Fruit fly (Drosophila melanogaster) whole organism, embryonic: ENCODE results near the gene tutl.
A peak's percentile ranks its signal among the peaks of the same experiment; 100 is the strongest.

Experiments used
- Aef1 ChIP-seq: fragments of 200-800 bp; sonication (Bioruptor generic); IDR thresholded peaks from 3 replicates; pipeline ENCODE4 v1.3.6; 2022; ENCODE audit warnings: missing biosample characterization, missing genetic modification characterization
- Antp ChIP-seq: fragments of 200-800 bp; sonication (Bioruptor generic); optimal IDR thresholded peaks from 3 replicates; lab custom pipeline; 2016; ENCODE audit warnings: missing biosample characterization, missing genetic modification characterization
- B-H1 ChIP-seq: fragments of 200-800 bp; sonication (Bioruptor generic); IDR thresholded peaks from 3 replicates; pipeline ENCODE4 v1.3.6; 2022; ENCODE audit warnings: missing biosample characterization, missing genetic modification characterization
- Bgb ChIP-seq: fragments of 200-800 bp; sonication (Bioruptor generic); IDR thresholded peaks from 2 replicates; pipeline ENCODE4 v1.3.6; 2022; ENCODE audit warnings: missing biosample characterization, missing genetic modification characterization; ENCODE audit not compliant: partially characterized antibody
- CG10147 ChIP-seq: fragments of 200-800 bp; sonication (Bioruptor generic); optimal IDR thresholded peaks from 2 replicates; lab custom pipeline; 2019; ENCODE audit warnings: missing biosample characterization, mild to moderate bottlenecking, missing genetic modification characterization, moderate library complexity
- CG10366 ChIP-seq: fragments of 200-800 bp; sonication (Bioruptor generic); IDR thresholded peaks from 2 replicates; pipeline ENCODE4 v1.3.6; 2022; ENCODE audit warnings: missing biosample characterization, missing genetic modification characterization
- CG10431 ChIP-seq: fragments of 200-800 bp; sonication (Bioruptor generic); optimal IDR thresholded peaks from 3 replicates; lab custom pipeline; 2018; ENCODE audit warnings: missing biosample characterization, mild to moderate bottlenecking, missing genetic modification characterization
- CG11456 ChIP-seq: fragments of 200-800 bp; sonication (Bioruptor generic); IDR thresholded peaks from 3 replicates; pipeline ENCODE4 v1.3.6; 2022; ENCODE audit warnings: missing biosample characterization, missing genetic modification characterization
- CG1233 ChIP-seq: fragments of 200-800 bp; sonication (Bioruptor generic); optimal IDR thresholded peaks from 4 replicates; lab custom pipeline; 2018; ENCODE audit warnings: missing biosample characterization, mild to moderate bottlenecking, missing genetic modification characterization
- CG15601 ChIP-seq: fragments of 200-800 bp; sonication (Bioruptor generic); optimal IDR thresholded peaks from 3 replicates; lab custom pipeline; 2019; ENCODE audit warnings: missing biosample characterization, mild to moderate bottlenecking, missing genetic modification characterization, moderate library complexity
- CG17186 ChIP-seq: fragments of 200-800 bp; sonication (Bioruptor generic); optimal IDR thresholded peaks from 3 replicates; lab custom pipeline; 2017; ENCODE audit warnings: missing biosample characterization, missing genetic modification reagents, missing genetic modification characterization
- CG17361 ChIP-seq: fragments of 200-800 bp; sonication (Bioruptor generic); IDR thresholded peaks from 3 replicates; pipeline ENCODE4 v1.3.6; 2022; ENCODE audit warnings: missing biosample characterization, missing genetic modification characterization
- CG18619 ChIP-seq: fragments of 200-800 bp; sonication (Bioruptor generic); optimal IDR thresholded peaks from 3 replicates; lab custom pipeline; 2017; ENCODE audit warnings: missing biosample characterization, mild to moderate bottlenecking, missing genetic modification characterization
- CG3281 ChIP-seq: fragments of 200-800 bp; sonication (Bioruptor generic); optimal IDR thresholded peaks from 3 replicates; lab custom pipeline; 2017; ENCODE audit warnings: missing biosample characterization, mild to moderate bottlenecking, missing genetic modification characterization
- CG4424 ChIP-seq: fragments of 200-800 bp; sonication (Bioruptor generic); optimal IDR thresholded peaks from 3 replicates; lab custom pipeline; 2016; ENCODE audit warnings: missing biosample characterization, missing genetic modification characterization
- CG8290 ChIP-seq, 3 experiments: fragments of 200-800 bp; sonication (Bioruptor generic); optimal IDR thresholded peaks; 2 replicates each; lab custom pipeline; 2016 to 2019; ENCODE audit warnings: missing biosample characterization in 3 of 3, missing genetic modification characterization in 3 of 3, mild to moderate bottlenecking in 2 of 3, moderate library complexity in 1 of 3
- CG9876 ChIP-seq: fragments of 200-800 bp; sonication (Bioruptor generic); optimal IDR thresholded peaks from 2 replicates; lab custom pipeline; 2016; ENCODE audit warnings: missing biosample characterization, missing genetic modification characterization
- CG9932 ChIP-seq: fragments of 200-800 bp; sonication (Bioruptor generic); IDR thresholded peaks from 2 replicates; pipeline ENCODE4 v1.3.6; 2022; ENCODE audit warnings: missing biosample characterization, missing genetic modification characterization
- Dad ChIP-seq: fragments of 200-800 bp; sonication (Bioruptor generic); optimal IDR thresholded peaks from 3 replicates; lab custom pipeline; 2016; ENCODE audit warnings: missing biosample characterization, missing genetic modification characterization
- Ets97D ChIP-seq: fragments of 200-800 bp; sonication (Bioruptor generic); optimal IDR thresholded peaks from 3 replicates; lab custom pipeline; 2016; ENCODE audit warnings: missing biosample characterization, missing genetic modification characterization
- H15 ChIP-seq: fragments of 200-800 bp; sonication (Bioruptor generic); IDR thresholded peaks from 3 replicates; pipeline ENCODE4 v1.3.6; 2022; ENCODE audit warnings: missing biosample characterization, missing genetic modification characterization
- HLH54F ChIP-seq: fragments of 200-800 bp; sonication (Bioruptor generic); optimal IDR thresholded peaks from 3 replicates; lab custom pipeline; 2016; ENCODE audit warnings: missing biosample characterization, missing genetic modification characterization
- Hr39 ChIP-seq: fragments of >200 bp; optimal IDR thresholded peaks from 2 replicates; lab custom pipeline; 2017
- Hr51 ChIP-seq, 2 experiments: fragments of 200-800 bp; sonication (Bioruptor generic); optimal IDR thresholded peaks; 2 replicates in 1 of 2; 3 replicates in 1 of 2; lab custom pipeline; 2016 to 2018; ENCODE audit warnings: missing biosample characterization in 2 of 2, missing genetic modification characterization in 2 of 2, mild to moderate bottlenecking in 1 of 2, moderate library complexity in 1 of 2
- Kr ChIP-seq: fragments of 200-800 bp; sonication (Bioruptor generic); optimal IDR thresholded peaks from 2 replicates; lab custom pipeline; 2017; ENCODE audit warnings: missing biosample characterization, mild to moderate bottlenecking, missing genetic modification characterization
- Lpt ChIP-seq: fragments of >200 bp; optimal IDR thresholded peaks from 2 replicates; lab custom pipeline; 2018; ENCODE audit warnings: missing biosample characterization, missing genetic modification characterization
- NC2β ChIP-seq: fragments of 200-800 bp; sonication (Bioruptor generic); optimal IDR thresholded peaks from 2 replicates; lab custom pipeline; 2016; ENCODE audit warnings: missing biosample characterization, missing genetic modification characterization
- NfI ChIP-seq: fragments of 200-800 bp; sonication (Bioruptor generic); optimal IDR thresholded peaks from 3 replicates; lab custom pipeline; 2018; ENCODE audit warnings: missing biosample characterization, mild to moderate bottlenecking, missing genetic modification characterization, moderate library complexity
- Oli ChIP-seq: fragments of 200-800 bp; sonication (Bioruptor generic); optimal IDR thresholded peaks from 2 replicates; lab custom pipeline; 2018; ENCODE audit warnings: missing biosample characterization, mild to moderate bottlenecking, missing genetic modification characterization, moderate library complexity
- Scr ChIP-seq: fragments of 200-800 bp; sonication (Bioruptor generic); IDR thresholded peaks from 2 replicates; pipeline ENCODE4 v1.3.6; 2022; ENCODE audit warnings: missing biosample characterization, missing genetic modification characterization; ENCODE audit not compliant: partially characterized antibody
- Usf ChIP-seq: fragments of 200-800 bp; sonication (Bioruptor generic); optimal IDR thresholded peaks from 2 replicates; lab custom pipeline; 2017; ENCODE audit warnings: missing genotype, missing biosample characterization, missing genetic modification characterization
- al ChIP-seq: fragments of 200-800 bp; sonication (Bioruptor generic); IDR thresholded peaks from 2 replicates; pipeline ENCODE4 v1.3.6; 2022; ENCODE audit warnings: missing biosample characterization, missing genetic modification characterization
- amos ChIP-seq: fragments of 200-800 bp; sonication (Bioruptor generic); IDR thresholded peaks from 2 replicates; pipeline ENCODE4 v1.3.6; 2022; ENCODE audit warnings: missing biosample characterization, missing genetic modification characterization; ENCODE audit not compliant: partially characterized antibody
- az2 ChIP-seq: fragments of 200-800 bp; sonication (Bioruptor generic); optimal IDR thresholded peaks from 3 replicates; lab custom pipeline; 2016; ENCODE audit warnings: missing biosample characterization, missing genetic modification characterization
- bowl ChIP-seq: fragments of 200-800 bp; sonication (Bioruptor generic); IDR thresholded peaks from 2 replicates; pipeline ENCODE4 v1.3.6; 2022; ENCODE audit warnings: missing biosample characterization, missing genetic modification characterization
- bsh ChIP-seq, 2 experiments: fragments of 200-800 bp; sonication (Bioruptor generic); optimal IDR thresholded peaks; 2 replicates each; lab custom pipeline; 2017 to 2018; ENCODE audit warnings: mild to moderate bottlenecking in 2 of 2, missing biosample characterization in 2 of 2, missing genetic modification characterization in 2 of 2, moderate library complexity in 1 of 2
- cato ChIP-seq: fragments of 200-800 bp; sonication (Bioruptor generic); optimal IDR thresholded peaks from 2 replicates; lab custom pipeline; 2016; ENCODE audit warnings: missing biosample characterization, missing genetic modification characterization, borderline replicate concordance
- crp ChIP-seq, 2 experiments: fragments of 200-800 bp; sonication (Bioruptor generic); optimal IDR thresholded peaks; 2 replicates in 1 of 2; 3 replicates in 1 of 2; lab custom pipeline; 2017; ENCODE audit warnings: missing biosample characterization in 2 of 2, missing genetic modification characterization in 2 of 2, mild to moderate bottlenecking in 1 of 2, moderate library complexity in 1 of 2
- dati ChIP-seq: fragments of 200-800 bp; sonication (Bioruptor generic); IDR thresholded peaks from 2 replicates; pipeline ENCODE4 v1.3.6; 2022; ENCODE audit warnings: missing biosample characterization, missing genetic modification characterization
- gfzf ChIP-seq: fragments of 200-800 bp; sonication (Bioruptor generic); optimal IDR thresholded peaks from 2 replicates; lab custom pipeline; 2016; ENCODE audit warnings: missing biosample characterization, mild to moderate bottlenecking, missing genetic modification characterization, moderate library complexity
- ind ChIP-seq: fragments of 200-800 bp; sonication (Bioruptor generic); optimal IDR thresholded peaks from 3 replicates; lab custom pipeline; 2016; ENCODE audit warnings: missing biosample characterization, missing genetic modification characterization
- insv ChIP-seq, 2 experiments: fragments of 200-800 bp; sonication (Bioruptor generic); optimal IDR thresholded peaks; 3 replicates each; lab custom pipeline; 2016 to 2018; ENCODE audit warnings: missing biosample characterization in 2 of 2, missing genetic modification characterization in 2 of 2
- run ChIP-seq: fragments of 200-800 bp; sonication (Bioruptor generic); optimal IDR thresholded peaks from 3 replicates; lab custom pipeline; 2018; ENCODE audit warnings: missing biosample characterization, mild to moderate bottlenecking, missing genetic modification characterization
- tap ChIP-seq: fragments of 200-800 bp; optimal IDR thresholded peaks from 3 replicates; lab custom pipeline; 2019; ENCODE audit warnings: missing biosample characterization, mild to moderate bottlenecking, missing genetic modification characterization, moderate library complexity
- tna ChIP-seq: fragments of 200-800 bp; sonication (Bioruptor generic); IDR thresholded peaks from 2 replicates; pipeline ENCODE4 v1.3.6; 2022; ENCODE audit warnings: missing biosample characterization, missing genetic modification characterization; ENCODE audit not compliant: partially characterized antibody
- trem ChIP-seq: fragments of 200-800 bp; optimal IDR thresholded peaks from 3 replicates; lab custom pipeline; 2019; ENCODE audit warnings: missing biosample characterization, mild to moderate bottlenecking, missing genetic modification characterization, moderate library complexity
- twi ChIP-seq: fragments of 200-800 bp; optimal IDR thresholded peaks from 2 replicates; lab custom pipeline; 2019; ENCODE audit warnings: missing biosample characterization, mild to moderate bottlenecking, missing genetic modification characterization, moderate library complexity
- wor ChIP-seq: fragments of 200-800 bp; sonication (Bioruptor generic); IDR thresholded peaks from 2 replicates; pipeline ENCODE4 v1.3.6; 2022; ENCODE audit warnings: missing biosample characterization, missing genetic modification characterization
- yki ChIP-seq: fragments of >200 bp; optimal IDR thresholded peaks from 3 replicates; lab custom pipeline; 2018
- zen2 ChIP-seq: fragments of 200-800 bp; sonication (Bioruptor generic); IDR thresholded peaks from 3 replicates; pipeline ENCODE4 v1.3.6; 2022; ENCODE audit warnings: missing biosample characterization, missing genetic modification characterization; ENCODE audit not compliant: partially characterized antibody
- zfh2 ChIP-seq: fragments of 200-800 bp; sonication (Bioruptor generic); optimal IDR thresholded peaks from 2 replicates; lab custom pipeline; 2016; ENCODE audit warnings: missing biosample characterization, missing genetic modification characterization

Gene tutl

DNA sequence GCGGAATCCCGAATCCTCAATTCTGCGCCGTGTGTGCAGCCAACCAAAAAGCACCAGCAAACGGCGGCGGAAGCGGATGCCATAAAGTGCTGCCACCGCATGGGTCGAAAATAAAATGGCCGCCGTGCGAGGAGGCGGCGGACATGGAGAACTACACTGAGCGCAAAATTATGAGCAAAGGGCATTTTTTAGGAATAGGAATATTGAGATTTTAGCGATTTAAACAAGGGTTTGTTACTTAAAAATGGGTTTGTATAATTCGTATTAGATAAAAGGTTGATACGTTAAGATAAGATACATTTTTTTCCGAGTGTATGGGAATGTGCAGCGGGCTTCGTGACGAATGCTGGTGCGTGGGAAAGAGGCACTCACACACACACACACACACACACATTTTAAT, 9.6 kb downstream of the tutl start (continued):
- TF ChIP-seq Hr39, result no peak
- TF ChIP-seq bsh (GFP tag; optimal IDR thresholded peaks at IDR 0.05; lab: Kevin White, UChicago), result peak in 1 of 2 experiments; percentile 50
- no peak for TF ChIP-seq Bgb (GFP tag; lab: Robert Waterston, UW)
- 0 out of 3 replicates have a peak, but pooled peaks have one; percentile 39 for TF ChIP-seq CG17361 (GFP tag; lab: Robert Waterston, UW)
- TF ChIP-seq CG10366 (GFP tag; lab: Robert Waterston, UW), result peak; percentile 46
- TF ChIP-seq Ets97D (GFP tag; lab: Kevin White, UChicago), result peak; percentile 18
- no peak for TF ChIP-seq CG9876 (GFP tag; lab: Kevin White, UChicago)
- peak; percentile 42 for TF ChIP-seq tap
- TF ChIP-seq CG8290 (GFP tag; optimal IDR thresholded peaks at IDR 0.05; lab: Kevin White, UChicago), result no peak
- TF ChIP-seq CG8290 (tag; optimal IDR thresholded peaks at IDR 0.05; lab: Kevin White, UChicago), result peak in 1 of 2 experiments; percentile 47
- TF ChIP-seq Kr (GFP tag; lab: Kevin White, UChicago), result no peak
- no peak for TF ChIP-seq CG10431 (GFP tag; lab: Kevin White, UChicago)
- TF ChIP-seq run, result no peak
- TF ChIP-seq twi (tag; lab: Kevin White, UChicago), result no peak
- TF ChIP-seq Antp, result peak; percentile 42
- 0 out of 3 replicates have a peak, but pooled peaks have one; percentile 14 for TF ChIP-seq Aef1 (GFP tag; lab: Robert Waterston, UW)
- peak; percentile 38 for TF ChIP-seq ind (GFP tag; lab: Kevin White, UChicago)
- no peak for TF ChIP-seq wor (GFP tag; lab: Robert Waterston, UW)
- no peak for TF ChIP-seq yki
- TF ChIP-seq Usf (GFP tag; lab: Kevin White, UChicago), result no peak
- peak; percentile 21 for TF ChIP-seq CG4424
- TF ChIP-seq dati (GFP tag; lab: Robert Waterston, UW), result no peak
- TF ChIP-seq NfI (GFP tag; lab: Kevin White, UChicago), result no peak
- TF ChIP-seq crp (GFP tag; optimal IDR thresholded peaks at IDR 0.05; lab: Kevin White, UChicago), result no peak
- TF ChIP-seq CG9932 (GFP tag; lab: Robert Waterston, UW), result 0 out of 2 replicates have a peak, but pooled peaks have one; percentile 11
- TF ChIP-seq CG1233 (GFP tag; lab: Kevin White, UChicago), result no peak
- peak; percentile 40 for TF ChIP-seq Oli (tag; lab: Kevin White, UChicago)
- TF ChIP-seq amos (GFP tag; lab: Robert Waterston, UW), result no peak
- no peak for TF ChIP-seq CG18619
- peak; percentile 3 for TF ChIP-seq CG10147 (GFP tag; lab: Kevin White, UChicago)
- TF ChIP-seq al (GFP tag; lab: Robert Waterston, UW), result no peak
- peak in 1 of 2 experiments; percentile 30 for TF ChIP-seq Hr51 (GFP tag; optimal IDR thresholded peaks at IDR 0.05; lab: Kevin White, UChicago)
- TF ChIP-seq NC2β (GFP tag; lab: Kevin White, UChicago), result no peak
- TF ChIP-seq CG3281 (GFP tag; lab: Kevin White, UChicago), result peak; percentile 17
- no peak for TF ChIP-seq gfzf
- no peak for TF ChIP-seq cato
- no peak for TF ChIP-seq zen2 (GFP tag; lab: Robert Waterston, UW)
- no peak for TF ChIP-seq CG17186 (GFP tag; lab: Kevin White, UChicago)
- no peak for TF ChIP-seq bowl
- no peak for TF ChIP-seq H15 (GFP tag; lab: Robert Waterston, UW)
- no peak for TF ChIP-seq insv (GFP tag; optimal IDR thresholded peaks at IDR 0.05; lab: Kevin White, UChicago)
- TF ChIP-seq B-H1 (GFP tag; lab: Robert Waterston, UW), result no peak
- no peak for TF ChIP-seq Lpt (GFP tag; lab: Kevin White, UChicago)
- TF ChIP-seq trem (tag; lab: Kevin White, UChicago), result no peak
- TF ChIP-seq tna (GFP tag; lab: Robert Waterston, UW), result no peak
- no peak for TF ChIP-seq HLH54F
- no peak for TF ChIP-seq CG11456 (GFP tag; lab: Robert Waterston, UW)
- TF ChIP-seq Dad (GFP tag; lab: Kevin White, UChicago), result peak; percentile 17
- TF ChIP-seq az2, result peak; percentile 39
- no peak for TF ChIP-seq zfh2 (GFP tag; lab: Kevin White, UChicago)
- no peak for TF ChIP-seq Scr (GFP tag; lab: Robert Waterston, UW)
- TF ChIP-seq CG15601 (tag; lab: Kevin White, UChicago), result no peak
